Worm (Caenorhabditis elegans): ENCODE measurements around the gene K02B7.3.

K02B7.3 gene

DNA sequence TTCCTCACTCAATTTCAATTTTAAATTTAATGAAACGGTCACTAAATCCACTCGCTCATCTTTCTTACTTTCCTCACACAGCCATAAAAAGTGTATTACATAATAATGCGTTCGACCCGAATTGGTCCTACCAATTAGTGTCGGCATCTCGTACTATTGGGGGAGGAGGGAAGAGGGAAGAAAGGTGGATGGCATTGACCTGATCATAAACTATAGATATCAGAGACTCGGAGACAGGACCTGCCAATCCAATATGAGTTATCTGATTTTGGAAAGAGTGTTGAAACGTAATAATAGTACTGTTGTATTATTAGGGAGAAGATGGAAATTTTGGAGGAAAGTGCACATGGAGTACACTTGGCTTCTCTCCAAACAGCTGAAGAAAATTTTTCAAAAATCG, 10.9 kb upstream of the K02B7.3 start:
- no peak for TF ChIP-seq mxl-1 (tag; optimal IDR thresholded peaks at IDR 0.05)
- peak; percentile 1 for TF ChIP-seq unc-62 (GFP tag; optimal IDR thresholded peaks at IDR 0.05)

DNA sequence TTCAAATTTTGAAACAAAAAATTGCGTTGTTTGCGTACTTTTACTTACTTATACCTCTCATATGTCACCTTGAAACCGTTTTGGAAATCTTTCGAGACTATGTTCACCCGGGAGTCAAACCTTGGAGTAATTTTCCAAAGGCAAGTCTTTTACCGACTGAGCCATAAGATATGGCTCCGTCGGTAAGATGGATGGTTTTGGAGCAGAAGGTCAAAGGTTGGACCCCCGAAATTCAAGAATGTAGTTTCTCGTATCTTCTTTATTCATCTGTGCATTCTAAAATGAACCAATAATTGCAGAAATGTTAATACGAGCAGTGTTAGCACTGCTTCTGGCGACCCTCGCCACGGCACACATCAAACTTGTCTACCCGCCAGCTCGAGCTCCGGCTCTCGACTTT, 10.1 kb upstream of the K02B7.3 start, which contains the start of gene C09F9.2:
Gene C09F9.2, plus strand, starts transcription at position 301 of the 400 bp plus-strand sequence.
- peak; percentile 24; the same call in 1 of the 2 replicates for TF ChIP-seq zfh-2 (GFP tag; conservative IDR thresholded peaks at IDR 0.05)
- no peak for TF ChIP-seq dpl-1 (GFP tag; optimal IDR thresholded peaks at IDR 0.05)

DNA sequence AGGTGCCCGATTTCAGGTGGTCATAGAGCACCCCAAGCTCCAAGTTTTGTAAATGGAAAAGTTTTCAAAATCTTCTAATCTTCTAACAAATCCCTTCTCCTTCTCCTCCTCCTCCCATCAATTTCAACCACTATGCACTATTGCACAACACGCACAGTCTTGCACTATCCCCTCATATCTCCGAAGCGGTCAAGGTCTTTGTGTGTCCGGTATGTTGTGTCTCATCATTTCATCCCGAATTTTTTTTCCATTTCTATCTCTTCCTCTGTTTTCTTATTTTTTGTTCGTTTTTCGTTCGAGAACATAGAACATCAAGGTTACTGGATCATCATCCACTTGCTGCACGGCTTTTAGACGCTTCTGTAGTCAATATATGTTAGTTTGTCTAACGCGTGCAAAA, 9.1 kb upstream of the K02B7.3 start:
- no peak for TF ChIP-seq lsy-27 (tag; optimal IDR thresholded peaks at IDR 0.05; ENCODE audit: borderline replicate concordance, insufficient read depth)
- no peak for TF ChIP-seq Y79H2A.3 (GFP tag; conservative IDR thresholded peaks at IDR 0.05)
- no peak for TF ChIP-seq aptf-3 (GFP tag; IDR thresholded peaks at IDR 0.05)
- TF ChIP-seq ZK185.1 (tag; optimal IDR thresholded peaks at IDR 0.05; ENCODE audit: poor library complexity, severe bottlenecking): no peak
- TF ChIP-seq ceh-27 (GFP tag; optimal IDR thresholded peaks at IDR 0.05): no peak
- TF ChIP-seq madf-10 (tag; optimal IDR thresholded peaks at IDR 0.05): no peak
- no peak for TF ChIP-seq B0261.1 (tag; optimal IDR thresholded peaks at IDR 0.05)
- TF ChIP-seq hrde-1 (tag; optimal IDR thresholded peaks at IDR 0.05; ENCODE audit: borderline replicate concordance): no peak

DNA sequence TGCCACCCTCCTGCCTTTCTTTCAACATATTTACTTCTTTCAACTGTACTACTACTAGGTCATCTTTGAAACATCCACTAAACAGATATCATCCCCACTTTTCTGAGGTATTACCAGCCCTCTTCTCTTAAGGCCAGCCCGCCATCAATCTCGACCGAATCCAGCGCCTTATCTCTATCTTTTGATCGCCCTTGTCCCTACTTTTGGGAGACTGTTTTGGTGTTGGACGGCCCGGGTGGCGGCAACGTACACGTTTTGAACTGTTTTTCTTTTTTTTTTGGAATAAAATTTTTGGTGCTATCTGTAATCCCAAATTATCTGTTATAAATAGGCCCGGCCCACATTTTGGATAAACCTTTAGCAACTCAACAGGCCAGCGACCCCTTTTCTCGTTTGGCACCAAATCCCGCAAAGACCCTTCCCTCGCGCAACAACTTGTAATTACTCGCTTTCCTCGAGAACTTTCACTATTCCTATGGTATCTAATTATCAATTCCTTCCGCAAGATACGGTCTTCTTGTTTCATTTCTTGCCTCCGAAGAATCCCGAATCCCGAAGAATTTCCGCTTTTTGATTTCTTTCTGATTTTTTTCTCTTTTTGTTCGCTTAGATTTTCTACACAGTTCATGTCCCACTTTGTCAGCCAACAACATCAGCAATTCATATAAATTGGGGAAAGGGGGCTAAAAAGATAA, 8.3 kb upstream of the K02B7.3 start:
- no peak for TF ChIP-seq snpc-3.4 (tag; optimal IDR thresholded peaks at IDR 0.05)
- TF ChIP-seq ekl-4 (GFP tag; IDR thresholded peaks at IDR 0.05): no peak
- TF ChIP-seq F10E7.11 (tag; optimal IDR thresholded peaks at IDR 0.05): no peak
- TF ChIP-seq athp-1 (tag; optimal IDR thresholded peaks at IDR 0.05): no peak
- no peak for TF ChIP-seq chd-7 (tag; optimal IDR thresholded peaks at IDR 0.05)
- no peak for TF ChIP-seq D2030.7 (GFP tag; IDR thresholded peaks at IDR 0.05)
- no peak for TF ChIP-seq hmg-20 (GFP tag; IDR thresholded peaks at IDR 0.05)
- TF ChIP-seq T26A5.8 (tag; optimal IDR thresholded peaks at IDR 0.05): no peak
- TF ChIP-seq hmg-1.2 (GFP tag; IDR thresholded peaks at IDR 0.05): no peak
- no peak for TF ChIP-seq xnd-1 (tag; optimal IDR thresholded peaks at IDR 0.05)
- no peak for TF ChIP-seq F52B5.7 (tag; optimal IDR thresholded peaks at IDR 0.05)
- no peak for TF ChIP-seq bed-1 (GFP tag; IDR thresholded peaks at IDR 0.05)
- no peak for TF ChIP-seq egl-18 (GFP tag; IDR thresholded peaks at IDR 0.05)
- TF ChIP-seq madf-8 (GFP tag; conservative IDR thresholded peaks at IDR 0.05): no peak
- no peak for TF ChIP-seq ets-4 (GFP tag; optimal IDR thresholded peaks at IDR 0.05)
- no peak for TF ChIP-seq snpc-1.3 (tag; optimal IDR thresholded peaks at IDR 0.05; ENCODE audit: insufficient read depth)
- no peak for TF ChIP-seq lin-40 (tag; optimal IDR thresholded peaks at IDR 0.05)
- no peak for TF ChIP-seq nhr-90 (tag; optimal IDR thresholded peaks at IDR 0.05)
- no peak for TF ChIP-seq F22D6.2 (tag; optimal IDR thresholded peaks at IDR 0.05)

DNA sequence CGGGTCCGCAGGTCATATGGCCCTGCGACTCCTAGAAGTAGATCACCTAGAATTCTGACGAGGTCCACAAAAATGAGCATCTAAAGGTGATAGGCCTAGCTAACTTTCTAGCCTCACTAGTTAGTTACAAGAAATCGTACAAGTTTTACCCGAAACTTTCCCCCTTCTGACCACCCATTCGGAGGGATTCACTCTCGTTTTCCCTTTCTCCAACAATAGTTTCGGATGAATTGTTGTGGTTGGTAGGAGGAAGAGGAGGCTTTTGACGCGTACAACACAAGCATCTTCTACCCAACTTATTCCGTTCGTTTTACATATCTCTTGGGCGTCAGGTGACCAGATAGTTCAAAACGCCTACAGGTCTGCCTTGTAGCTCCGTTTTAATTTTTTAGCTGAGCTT, 6.5 kb upstream of the K02B7.3 start:
- no peak for TF ChIP-seq madf-10 (tag; optimal IDR thresholded peaks at IDR 0.05)
- TF ChIP-seq let-607 (tag; optimal IDR thresholded peaks at IDR 0.05): no peak
- TF ChIP-seq lin-35 (GFP tag; optimal IDR thresholded peaks at IDR 0.05): no peak
- no peak for TF ChIP-seq him-1 (tag; optimal IDR thresholded peaks at IDR 0.05)
- no peak for TF ChIP-seq F57A8.1 (GFP tag; optimal IDR thresholded peaks at IDR 0.05)
- TF ChIP-seq madf-3 (GFP tag; IDR thresholded peaks at IDR 0.05): no peak
- no peak for TF ChIP-seq unc-130 (GFP tag; optimal IDR thresholded peaks at IDR 0.05)
- TF ChIP-seq B0336.3 (GFP tag; IDR thresholded peaks at IDR 0.05): no peak
- TF ChIP-seq ceh-100 (GFP tag; IDR thresholded peaks at IDR 0.05): no peak
- no peak for TF ChIP-seq hlh-26 (GFP tag; conservative IDR thresholded peaks at IDR 0.05)
- no peak for TF ChIP-seq ccch-3 (GFP tag; optimal IDR thresholded peaks at IDR 0.05)
- TF ChIP-seq madf-8 (GFP tag; conservative IDR thresholded peaks at IDR 0.05): no peak
- no peak for TF ChIP-seq F10E7.11 (tag; optimal IDR thresholded peaks at IDR 0.05)
- TF ChIP-seq ztf-3 (GFP tag; optimal IDR thresholded peaks at IDR 0.05): no peak
- TF ChIP-seq D2030.7 (GFP tag; IDR thresholded peaks at IDR 0.05): no peak
- TF ChIP-seq athp-1 (tag; optimal IDR thresholded peaks at IDR 0.05): no peak

Measured in whole organism, young adult.